Worm (Caenorhabditis elegans) whole organism, early embryonic: ENCODE measurements around the gene mgl-1.

Source experiments
- B0310.2 ChIP-seq: sonication (generic microtip); optimal IDR thresholded peaks from 2 replicates; lab custom pipeline; 2016; ENCODE audit warnings: mild to moderate bottlenecking, missing genetic modification characterization, missing compliant biosample characterization
- F13C5.2 ChIP-seq: sonication (generic microtip); optimal IDR thresholded peaks from 2 replicates; lab custom pipeline; 2017; ENCODE audit warnings: mild to moderate bottlenecking, missing genetic modification characterization, inconsistent platforms, missing compliant biosample characterization
- ama-1 ChIP-seq: fragments of 150-350 bp; optimal IDR thresholded peaks from 2 replicates; lab custom pipeline; 2014
- ceh-13 ChIP-seq: fragments of 200-800 bp; sonication (Bioruptor generic); optimal IDR thresholded peaks from 2 replicates; lab custom pipeline; 2018; ENCODE audit warnings: mild to moderate bottlenecking, missing genetic modification characterization, missing compliant biosample characterization
- ceh-36 ChIP-seq: sonication (generic microtip); optimal IDR thresholded peaks from 2 replicates; lab custom pipeline; 2016; ENCODE audit warnings: missing genetic modification characterization, inconsistent platforms, missing compliant biosample characterization
- flt-1 ChIP-seq: fragments of 200-800 bp; sonication (Bioruptor generic); IDR thresholded peaks from 2 replicates; pipeline ENCODE4 v1.3.6; 2022; ENCODE audit warnings: missing genetic modification characterization, missing compliant biosample characterization
- hmbx-1 ChIP-seq: sonication (generic microtip); optimal IDR thresholded peaks from 2 replicates; lab custom pipeline; 2016; ENCODE audit warnings: mild to moderate bottlenecking, missing genetic modification characterization, missing compliant biosample characterization
- hnd-1 ChIP-seq: sonication (generic microtip); optimal IDR thresholded peaks from 2 replicates; lab custom pipeline; 2016; ENCODE audit warnings: missing genetic modification characterization, missing compliant biosample characterization
- pes-1 ChIP-seq: fragments of 200-800 bp; sonication (Bioruptor generic); IDR thresholded peaks from 2 replicates; pipeline ENCODE4 v1.3.6; 2022; ENCODE audit warnings: missing genetic modification reagents, missing genetic modification characterization, missing compliant biosample characterization
- scrt-1 ChIP-seq: fragments of 200-800 bp; sonication (Bioruptor generic); IDR thresholded peaks from 2 replicates; pipeline ENCODE4 v1.3.6; 2022; ENCODE audit warnings: missing genetic modification characterization, missing compliant biosample characterization
- sea-1 ChIP-seq: fragments of 200-800 bp; sonication (Bioruptor generic); conservative IDR thresholded peaks from 2 replicates; pipeline ENCODE4 v1.3.6; 2022; ENCODE audit warnings: missing genetic modification characterization, missing compliant biosample characterization
- tbx-11 ChIP-seq: fragments of 200-800 bp; sonication (Bioruptor generic); IDR thresholded peaks from 2 replicates; pipeline ENCODE4 v1.3.6; 2022; ENCODE audit warnings: missing genetic modification characterization, missing compliant biosample characterization
- tbx-37 ChIP-seq: fragments of 200-800 bp; sonication (Bioruptor generic); conservative IDR thresholded peaks from 2 replicates; pipeline ENCODE4 v1.3.6; 2022; ENCODE audit warnings: missing genetic modification reagents, missing genetic modification characterization, missing compliant biosample characterization
- tra-4 ChIP-seq: sonication (generic microtip); optimal IDR thresholded peaks from 2 replicates; lab custom pipeline; 2017; ENCODE audit warnings: missing genetic modification characterization, missing compliant biosample characterization

DNA sequence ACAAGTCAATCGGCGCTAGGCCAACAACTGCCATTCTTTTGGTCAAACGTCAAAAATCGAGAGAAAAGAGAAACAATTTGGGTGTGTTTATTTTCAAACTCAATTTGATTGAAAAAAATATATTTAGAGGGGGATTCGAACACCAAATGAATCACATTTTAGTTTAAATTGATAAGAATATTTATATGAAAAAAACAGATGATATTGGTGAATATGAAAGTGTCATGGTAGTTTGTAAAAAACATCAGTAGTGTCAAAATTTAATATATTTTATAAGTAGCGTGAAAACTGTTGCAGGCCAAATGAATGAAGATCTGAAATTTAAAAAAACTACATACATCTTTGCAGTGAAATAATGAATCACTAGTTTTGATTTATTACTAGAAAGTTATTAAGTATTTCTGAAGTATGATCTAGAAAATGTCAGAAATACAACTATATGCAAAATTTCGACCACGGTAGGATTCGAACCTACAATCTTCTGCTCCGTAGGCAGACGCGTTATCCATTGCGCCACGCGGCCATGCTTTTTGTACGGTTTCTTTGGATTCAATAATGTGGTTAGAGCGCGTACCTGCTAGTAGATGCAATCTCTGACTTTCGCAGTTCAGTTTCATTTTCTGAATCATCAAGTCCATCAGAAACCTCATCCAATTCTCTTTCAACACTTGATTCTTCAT is 42.0 kb upstream of the mgl-1 start, which contains the start of gene F19C6.4:
- TF ChIP-seq ama-1 (lab: Kevin White, UChicago) (no peak), B0310.2 (tag; lab: Kevin White, UChicago) (no peak), tra-4 (tag; lab: Kevin White, UChicago) (no peak), hmbx-1 (tag; lab: Kevin White, UChicago) (no peak), ceh-13 (GFP tag; lab: Kevin White, UChicago) (no peak), pes-1 (GFP tag; lab: Robert Waterston, UW) (no peak), F13C5.2 (tag; lab: Kevin White, UChicago) (no peak), hnd-1 (tag; lab: Kevin White, UChicago) (no peak), scrt-1 (GFP tag; lab: Robert Waterston, UW) (no peak), flt-1 (GFP tag; lab: Robert Waterston, UW) (no peak), tbx-37 (GFP tag; lab: Robert Waterston, UW) (no peak), sea-1 (GFP tag; lab: Robert Waterston, UW) (no peak), tbx-11 (GFP tag; lab: Robert Waterston, UW) (no peak), ceh-36 (tag; lab: Kevin White, UChicago) (no peak)
